Worm (Caenorhabditis elegans) whole organism, L2 larva: Measurements from ENCODE around the gene F42H10.3.
A peak's percentile ranks its signal among the peaks of the same experiment; 100 is the strongest.

Source experiments
- C34F6.9 ChIP-seq: fragments of 150-350 bp; optimal IDR thresholded peaks from 2 replicates; lab custom pipeline; 2014; ENCODE audit warnings: missing biosample characterization, missing genetic modification characterization
- F13H6.1 ChIP-seq: sonication (generic microtip); optimal IDR thresholded peaks from 2 replicates; lab custom pipeline; 2016; ENCODE audit warnings: missing genetic modification characterization, missing compliant biosample characterization
- ZK546.5 ChIP-seq: sonication (generic microtip); optimal IDR thresholded peaks from 2 replicates; lab custom pipeline; 2017; ENCODE audit warnings: missing biosample characterization, missing genetic modification characterization
- alr-1 ChIP-seq: fragments of 150-350 bp; optimal IDR thresholded peaks from 2 replicates; lab custom pipeline; 2014; ENCODE audit warnings: missing biosample characterization, missing genetic modification characterization
- ama-1 ChIP-seq: fragments of 150-350 bp; optimal IDR thresholded peaks from 2 replicates; lab custom pipeline; 2018; ENCODE audit warnings: inconsistent platforms
- ceh-16 ChIP-seq: fragments of 150-350 bp; optimal IDR thresholded peaks from 2 replicates; lab custom pipeline; 2014; ENCODE audit warnings: missing biosample characterization, missing genetic modification characterization
- crh-2 ChIP-seq: sonication (generic microtip); optimal IDR thresholded peaks from 2 replicates; lab custom pipeline; 2017; ENCODE audit warnings: missing biosample characterization, missing genetic modification characterization
- egl-27 ChIP-seq: sonication (generic microtip); optimal IDR thresholded peaks from 3 replicates; lab custom pipeline; 2017; ENCODE audit warnings: missing biosample characterization, missing genetic modification reagents, missing genetic modification characterization
- elt-1 ChIP-seq: fragments of 150-350 bp; optimal IDR thresholded peaks from 2 replicates; lab custom pipeline; 2014; ENCODE audit warnings: missing biosample characterization, missing genetic modification characterization
- elt-3 ChIP-seq: sonication (generic microtip); optimal IDR thresholded peaks from 2 replicates; lab custom pipeline; 2017; ENCODE audit warnings: missing biosample characterization, missing genetic modification characterization
- fos-1 ChIP-seq: fragments of 150-350 bp; optimal IDR thresholded peaks from 2 replicates; lab custom pipeline; 2014; ENCODE audit warnings: missing biosample characterization, missing genetic modification characterization
- gmeb-1 ChIP-seq: fragments of 150-350 bp; optimal IDR thresholded peaks from 2 replicates; lab custom pipeline; 2014; ENCODE audit warnings: missing biosample characterization, missing genetic modification characterization
- lin-11 ChIP-seq: fragments of 150-350 bp; sonication (generic microtip); optimal IDR thresholded peaks from 2 replicates; lab custom pipeline; 2014; ENCODE audit warnings: missing biosample characterization, missing genetic modification characterization, inconsistent platforms, mixed read lengths
- lin-13 ChIP-seq: fragments of 150-350 bp; optimal IDR thresholded peaks from 2 replicates; lab custom pipeline; 2014; ENCODE audit warnings: missing biosample characterization, missing genetic modification reagents, missing genetic modification characterization
- lin-39 ChIP-seq: fragments of 150-350 bp; optimal IDR thresholded peaks from 2 replicates; lab custom pipeline; 2014; ENCODE audit warnings: missing biosample characterization, missing genetic modification reagents, missing genetic modification characterization
- lsy-2 ChIP-seq, 2 experiments: fragments of 150-350 bp in 1 of 2; sonication (generic microtip) in 1 of 2; optimal IDR thresholded peaks; 2 replicates each; lab custom pipeline; 2014 to 2017; ENCODE audit warnings: missing biosample characterization in 2 of 2, missing genetic modification characterization in 2 of 2
- mab-5 ChIP-seq: fragments of 150-350 bp; optimal IDR thresholded peaks from 2 replicates; lab custom pipeline; 2014; ENCODE audit warnings: missing biosample characterization, missing genetic modification characterization
- nhr-10 ChIP-seq: sonication (generic microtip); optimal IDR thresholded peaks from 2 replicates; lab custom pipeline; 2017; ENCODE audit warnings: missing biosample characterization, missing genetic modification characterization
- nhr-11 ChIP-seq: fragments of 150-350 bp; optimal IDR thresholded peaks from 2 replicates; lab custom pipeline; 2014; ENCODE audit warnings: missing biosample characterization, missing genetic modification characterization
- nhr-12 ChIP-seq: fragments of 150-350 bp; optimal IDR thresholded peaks from 2 replicates; lab custom pipeline; 2014; ENCODE audit warnings: missing biosample characterization, missing genetic modification characterization
- nhr-129 ChIP-seq: fragments of 150-350 bp; optimal IDR thresholded peaks from 2 replicates; lab custom pipeline; 2014; ENCODE audit warnings: missing biosample characterization, missing genetic modification characterization
- nhr-21 ChIP-seq: fragments of 150-350 bp; optimal IDR thresholded peaks from 2 replicates; lab custom pipeline; 2014; ENCODE audit warnings: missing biosample characterization, missing genetic modification characterization
- nhr-237 ChIP-seq: fragments of 150-350 bp; optimal IDR thresholded peaks from 2 replicates; lab custom pipeline; 2014; ENCODE audit warnings: missing biosample characterization, missing genetic modification characterization
- nhr-6 ChIP-seq: fragments of 150-350 bp; optimal IDR thresholded peaks from 2 replicates; lab custom pipeline; 2014; ENCODE audit warnings: missing biosample characterization, missing genetic modification characterization
- nhr-77 ChIP-seq: fragments of 150-350 bp; optimal IDR thresholded peaks from 2 replicates; lab custom pipeline; 2014; ENCODE audit warnings: missing biosample characterization, missing genetic modification characterization
- peb-1 ChIP-seq: fragments of 150-350 bp; optimal IDR thresholded peaks from 2 replicates; lab custom pipeline; 2014; ENCODE audit warnings: missing biosample characterization, missing genetic modification characterization
- sma-3 ChIP-seq: sonication (generic microtip); optimal IDR thresholded peaks from 2 replicates; lab custom pipeline; 2016; ENCODE audit warnings: missing genetic modification reagents, missing genetic modification characterization, missing compliant biosample characterization
- sma-9 ChIP-seq, 2 experiments: fragments of 150-350 bp in 1 of 2; sonication (generic microtip) in 1 of 2; optimal IDR thresholded peaks; 2 replicates each; lab custom pipeline; 2014 to 2016; ENCODE audit warnings: missing genetic modification characterization in 2 of 2, mild to moderate bottlenecking in 1 of 2, missing biosample characterization in 1 of 2, missing compliant biosample characterization in 1 of 2, missing genetic modification reagents in 1 of 2, moderate library complexity in 1 of 2
- snpc-4 ChIP-seq: fragments of 150-350 bp; optimal IDR thresholded peaks from 2 replicates; lab custom pipeline; 2014; ENCODE audit warnings: missing biosample characterization, missing genetic modification characterization
- unc-55 ChIP-seq: fragments of 150-350 bp; sonication (generic microtip); optimal IDR thresholded peaks from 3 replicates; lab custom pipeline; 2014; ENCODE audit warnings: missing biosample characterization, missing genetic modification reagents, missing genetic modification characterization
- unc-62 ChIP-seq: fragments of 150-350 bp; optimal IDR thresholded peaks from 2 replicates; lab custom pipeline; 2014; ENCODE audit warnings: missing biosample characterization, missing genetic modification reagents, missing genetic modification characterization
- zag-1 ChIP-seq: fragments of 150-350 bp; optimal IDR thresholded peaks from 2 replicates; lab custom pipeline; 2014; ENCODE audit warnings: missing biosample characterization, missing genetic modification characterization
- ztf-1 ChIP-seq: fragments of 200-800 bp; sonication (Bioruptor generic); conservative IDR thresholded peaks from 2 replicates; pipeline ENCODE4 v1.3.6; 2022; ENCODE audit warnings: missing genetic modification characterization, missing compliant biosample characterization
- ztf-11 ChIP-seq: sonication (generic microtip); optimal IDR thresholded peaks from 2 replicates; lab custom pipeline; 2017; ENCODE audit warnings: missing biosample characterization, missing genetic modification characterization
- ztf-4 ChIP-seq: fragments of 150-350 bp; optimal IDR thresholded peaks from 2 replicates; lab custom pipeline; 2014; ENCODE audit warnings: missing biosample characterization, missing genetic modification characterization

The F42H10.3 gene

ce11 chrIII:8524773-8525172 is 40.8 kb downstream of the F42H10.3 start, which contains the start of gene idpp-15:
TSS of gene idpp-15 (plus strand) at chrIII:8525073.
- no peak for TF ChIP-seq ama-1 (lab: Kevin White, UChicago)
- TF ChIP-seq ztf-1 (GFP tag; lab: Robert Waterston, UW): no peak
- TF ChIP-seq nhr-11: no peak
- no peak for TF ChIP-seq unc-62 (GFP tag; lab: Kevin White, UChicago)
- no peak for TF ChIP-seq peb-1
- TF ChIP-seq lin-13 (GFP tag; lab: Kevin White, UChicago): no peak
- no peak for TF ChIP-seq zag-1 (tag; lab: Kevin White, UChicago)
- TF ChIP-seq nhr-237 (tag; lab: Kevin White, UChicago): no peak
- TF ChIP-seq lsy-2 (tag; optimal IDR thresholded peaks at IDR 0.05; lab: Kevin White, UChicago): no peak
- TF ChIP-seq sma-9 (GFP tag; optimal IDR thresholded peaks at IDR 0.05; lab: Kevin White, UChicago): no peak
- TF ChIP-seq sma-9 (tag; optimal IDR thresholded peaks at IDR 0.05; lab: Kevin White, UChicago): no peak
- no peak for TF ChIP-seq nhr-21 (tag; lab: Kevin White, UChicago)
- TF ChIP-seq, all 48 proteins: peak for 0

DNA sequence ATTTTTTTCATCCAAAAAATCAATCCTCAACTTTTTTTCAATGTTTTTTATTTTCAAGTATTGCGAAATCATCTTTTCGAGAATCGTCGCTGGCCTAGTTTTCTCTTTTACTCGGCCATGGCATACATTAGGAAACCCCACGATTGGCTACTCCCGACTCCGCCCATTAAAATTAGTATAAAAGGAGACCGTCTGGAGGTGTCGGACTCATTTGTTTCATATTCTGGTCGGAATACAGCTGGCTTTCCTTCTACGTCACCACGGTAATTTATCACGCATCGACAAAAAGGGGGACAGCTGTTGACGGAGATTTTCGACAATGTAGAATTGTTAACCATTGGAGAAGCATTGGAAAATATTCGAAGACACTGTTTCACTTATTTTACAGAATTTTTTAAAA is 45.0 kb downstream of the F42H10.3 start:
- TF ChIP-seq ceh-16 (tag; lab: Kevin White, UChicago): no peak
- TF ChIP-seq mab-5 (tag; lab: Kevin White, UChicago): peak; percentile 4
- no peak for TF ChIP-seq ztf-11 (tag; lab: Kevin White, UChicago)
- TF ChIP-seq unc-55: peak; percentile 94
- TF ChIP-seq C34F6.9 (tag; lab: Kevin White, UChicago): peak; percentile 90
- peak; percentile 51 for TF ChIP-seq crh-2 (tag; lab: Kevin White, UChicago)
- TF ChIP-seq fos-1 (tag; lab: Kevin White, UChicago): peak; percentile 23
- TF ChIP-seq egl-27: no peak
- no peak for TF ChIP-seq elt-1 (tag; lab: Kevin White, UChicago)
- TF ChIP-seq lin-11 (tag; lab: Kevin White, UChicago): no peak
- TF ChIP-seq nhr-21 (tag; lab: Kevin White, UChicago): no peak
- TF ChIP-seq nhr-129 (tag; lab: Kevin White, UChicago): peak; percentile 46
- TF ChIP-seq snpc-4 (tag; lab: Kevin White, UChicago): no peak
- peak; percentile 27 for TF ChIP-seq sma-3
- TF ChIP-seq sma-9 (GFP tag; optimal IDR thresholded peaks at IDR 0.05; lab: Kevin White, UChicago): peak; percentile 58
- TF ChIP-seq sma-9 (tag; optimal IDR thresholded peaks at IDR 0.05; lab: Kevin White, UChicago): no peak
- peak; percentile 16 for TF ChIP-seq gmeb-1 (tag; lab: Kevin White, UChicago)
- peak; percentile 30 for TF ChIP-seq F13H6.1 (tag; lab: Kevin White, UChicago)
- TF ChIP-seq lin-39: no peak
- TF ChIP-seq nhr-77 (tag; lab: Kevin White, UChicago): no peak
- peak; percentile 14 for TF ChIP-seq ztf-4 (tag; lab: Kevin White, UChicago)
- TF ChIP-seq ama-1 (lab: Kevin White, UChicago): peak; percentile 79
- TF ChIP-seq alr-1: no peak
- no peak for TF ChIP-seq nhr-10 (tag; lab: Kevin White, UChicago)
- TF ChIP-seq nhr-6 (tag; lab: Kevin White, UChicago): peak; percentile 5
- TF ChIP-seq lsy-2 (tag; optimal IDR thresholded peaks at IDR 0.05; lab: Kevin White, UChicago): peak; percentile 80 to 93
- peak; percentile 69 for TF ChIP-seq lin-13 (GFP tag; lab: Kevin White, UChicago)

DNA sequence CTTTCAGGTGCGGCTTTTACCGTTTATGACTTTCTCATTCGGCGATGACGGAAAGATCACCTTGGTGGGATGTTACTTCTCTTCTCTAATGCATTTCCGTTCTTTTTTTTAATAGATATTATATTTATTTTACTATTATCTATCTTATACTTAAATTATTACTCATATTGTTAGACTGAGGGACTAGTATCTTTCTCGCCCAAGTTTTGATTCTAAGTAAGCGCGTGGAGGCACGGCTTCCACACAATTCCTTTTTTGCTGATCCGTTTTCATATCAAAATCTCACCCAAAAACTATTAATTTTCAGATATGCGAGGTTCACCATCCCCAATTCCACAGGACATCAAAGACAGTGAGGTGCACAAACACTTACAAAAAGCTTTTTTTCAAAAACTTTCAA is 45.8 kb downstream of the F42H10.3 start, which contains the start of gene ZC21.10:
Gene ZC21.10 (plus strand): TSS at position 301 of the 400 bp plus-strand sequence.
- TF ChIP-seq zag-1 (tag; lab: Kevin White, UChicago) (no peak), nhr-12 (no peak), ztf-11 (tag; lab: Kevin White, UChicago) (no peak), ZK546.5 (tag; lab: Kevin White, UChicago) (no peak), elt-1 (tag; lab: Kevin White, UChicago) (no peak), ztf-4 (tag; lab: Kevin White, UChicago) (no peak), nhr-129 (tag; lab: Kevin White, UChicago) (no peak), lsy-2 (tag; optimal IDR thresholded peaks at IDR 0.05; lab: Kevin White, UChicago) (no peak)

- TF ChIP-seq C34F6.9 (tag; lab: Kevin White, UChicago): peak; percentile 16
- no peak for TF ChIP-seq ZK546.5 (tag; lab: Kevin White, UChicago)
- no peak for TF ChIP-seq elt-3 (tag; lab: Kevin White, UChicago)
- TF ChIP-seq, all 48 proteins: peak for 1
These were observed 49.9 kb downstream of the F42H10.3 start for ce11 chrIII:8533900-8534299.
